Fruit fly (Drosophila melanogaster): ENCODE results near the gene dbe.

The dbe gene

DNA sequence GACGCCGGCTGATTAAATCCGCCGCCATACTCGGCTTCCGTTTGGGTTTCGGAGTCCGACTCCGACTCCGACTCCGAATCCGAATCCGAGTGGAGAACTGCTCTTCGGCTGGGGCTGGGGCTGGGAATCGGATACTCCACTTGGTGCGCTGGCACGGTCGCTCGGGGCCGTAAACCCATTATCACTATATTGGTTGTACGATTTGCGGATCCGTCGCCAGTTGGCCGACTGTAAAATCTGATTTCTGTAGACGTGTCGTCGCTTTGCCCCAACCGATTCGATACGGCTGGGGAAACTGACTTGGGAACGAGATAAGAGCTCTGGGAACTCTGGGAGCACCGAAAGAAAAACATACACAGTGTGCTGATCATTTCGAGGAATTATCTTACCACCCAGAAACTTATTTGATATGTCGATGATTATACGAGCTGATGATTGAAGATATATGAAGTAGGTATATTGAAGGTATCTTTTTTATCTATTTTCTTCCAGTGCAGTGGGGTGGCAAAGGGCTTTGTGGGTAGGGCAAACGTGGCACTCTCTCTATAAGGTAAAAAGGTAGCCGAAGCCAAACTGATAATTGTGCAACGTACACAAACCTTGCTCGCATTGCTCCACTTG, 11.7 kb downstream of the dbe start (continued):
- peak; percentile 38 for TF ChIP-seq Eip78C (GFP tag)
- TF ChIP-seq CG10669 (GFP tag; optimal IDR thresholded peaks at IDR 0.05) = no peak
- peak; percentile 11 for TF ChIP-seq CG3919 (GFP tag; optimal IDR thresholded peaks at IDR 0.05)
- no peak for TF ChIP-seq Ets21C (GFP tag; optimal IDR thresholded peaks at IDR 0.05)
- no peak for TF ChIP-seq lz (GFP tag; optimal IDR thresholded peaks at IDR 0.05)
- TF ChIP-seq Sox15 (GFP tag; optimal IDR thresholded peaks at IDR 0.05) = no peak
- TF ChIP-seq svp (GFP tag) = peak; percentile 60
- TF ChIP-seq pdm3 (GFP tag; optimal IDR thresholded peaks at IDR 0.05) = peak; percentile 39
- no peak for TF ChIP-seq spab (GFP tag; optimal IDR thresholded peaks at IDR 0.05)
- TF ChIP-seq CG3032 (tag; optimal IDR thresholded peaks at IDR 0.05) = no peak
- peak; percentile 56 for TF ChIP-seq OdsH (GFP tag; optimal IDR thresholded peaks at IDR 0.05)
- no peak for TF ChIP-seq CG11762 (GFP tag; optimal IDR thresholded peaks at IDR 0.05; ENCODE audit: insufficient read depth)
- peak; percentile 57 for TF ChIP-seq esn (GFP tag; optimal IDR thresholded peaks at IDR 0.05)
- no peak for TF ChIP-seq ss (GFP tag; optimal IDR thresholded peaks at IDR 0.05)
- TF ChIP-seq Sox102F (GFP tag; optimal IDR thresholded peaks at IDR 0.05) = peak; percentile 29
- TF ChIP-seq Sox14 (GFP tag; optimal IDR thresholded peaks at IDR 0.05) = peak; percentile 24
- no peak for TF ChIP-seq CG32006 (GFP tag; optimal IDR thresholded peaks at IDR 0.05)
- TF ChIP-seq eg (GFP tag; IDR thresholded peaks at IDR 0.05) = 0 out of 3 replicates have a peak, but pooled peaks have one; percentile 34
- no peak for TF ChIP-seq CG6276 (GFP tag; optimal IDR thresholded peaks at IDR 0.05)
- TF ChIP-seq vri (GFP tag; optimal IDR thresholded peaks at IDR 0.05) = peak; percentile 45
- no peak for TF ChIP-seq CG15336 (GFP tag; IDR thresholded peaks at IDR 0.05)
- no peak for TF ChIP-seq CG4318 (GFP tag; optimal IDR thresholded peaks at IDR 0.05)
- TF ChIP-seq CG16779 (tag; optimal IDR thresholded peaks at IDR 0.05) = peak; percentile 8
- TF ChIP-seq Hr39 (GFP tag; optimal IDR thresholded peaks at IDR 0.05) = no peak

DNA sequence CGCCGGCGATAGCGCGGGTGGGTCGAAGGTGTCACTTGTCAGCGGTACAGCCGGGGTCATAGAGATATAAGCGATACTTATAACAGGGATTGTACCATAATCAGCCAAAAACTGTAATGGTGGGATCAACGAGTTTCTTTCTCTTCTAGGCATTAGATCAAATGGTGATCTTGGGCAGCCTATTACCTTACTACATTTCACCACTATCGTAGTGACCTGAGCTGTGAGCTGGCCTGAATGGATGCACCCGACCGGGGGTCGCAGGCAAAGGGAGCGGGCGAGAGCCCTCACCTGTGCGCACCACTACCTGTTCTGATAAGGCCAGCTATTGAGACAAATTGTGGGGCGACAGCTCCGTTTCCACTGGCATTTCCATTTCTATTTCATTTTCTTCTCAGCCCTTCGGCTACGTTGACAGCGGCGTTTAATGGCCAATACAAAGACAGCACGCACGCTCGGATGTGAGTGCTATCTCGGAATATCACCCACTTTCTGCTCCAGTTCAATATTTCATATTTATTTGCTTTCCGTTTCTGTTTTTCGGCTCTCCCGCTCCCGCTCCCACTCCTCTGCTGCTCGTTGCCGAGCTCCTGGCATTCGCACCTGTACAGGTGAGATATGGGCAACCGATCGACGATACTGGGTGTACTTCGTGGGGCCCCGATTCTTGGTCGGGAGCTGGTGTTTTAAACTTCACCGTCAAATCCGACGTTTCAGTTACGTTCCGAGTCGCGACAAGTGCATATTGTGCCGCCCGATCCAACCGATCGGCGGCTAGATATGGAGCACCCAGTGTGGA, 12.8 kb downstream of the dbe start:
- 0 out of 2 replicates have a peak, but pooled peaks have one; percentile 35 for TF ChIP-seq CG15336 (GFP tag; IDR thresholded peaks at IDR 0.05)
- no peak for TF ChIP-seq CG6808 (GFP tag; optimal IDR thresholded peaks at IDR 0.05)
- TF ChIP-seq Eip78C (GFP tag) = peak; percentile 81
- TF ChIP-seq Hr38 (GFP tag; optimal IDR thresholded peaks at IDR 0.05) = no peak
- peak; percentile 37 for TF ChIP-seq CG8632 (GFP tag; optimal IDR thresholded peaks at IDR 0.05)
- peak; percentile 23 for TF ChIP-seq CG10631 (GFP tag; optimal IDR thresholded peaks at IDR 0.05)
- TF ChIP-seq CG6792 (GFP tag; optimal IDR thresholded peaks at IDR 0.05) = peak; percentile 24
- peak; percentile 17 for TF ChIP-seq Sox15 (GFP tag; optimal IDR thresholded peaks at IDR 0.05)
- peak; percentile 24 for TF ChIP-seq CG6276 (GFP tag; optimal IDR thresholded peaks at IDR 0.05)
- peak; percentile 17 for TF ChIP-seq OdsH (GFP tag; optimal IDR thresholded peaks at IDR 0.05)
- peak; percentile 12 for TF ChIP-seq CG1621 (tag; optimal IDR thresholded peaks at IDR 0.05)
- no peak for TF ChIP-seq CG16779 (tag; optimal IDR thresholded peaks at IDR 0.05)
- no peak for TF ChIP-seq CG4318 (GFP tag; optimal IDR thresholded peaks at IDR 0.05)
- TF ChIP-seq Lpt (GFP tag; optimal IDR thresholded peaks at IDR 0.05) = peak; percentile 14
- peak; percentile 41 for TF ChIP-seq CG7368 (GFP tag; optimal IDR thresholded peaks at IDR 0.05)
- TF ChIP-seq achi (GFP tag; optimal IDR thresholded peaks at IDR 0.05) = peak; percentile 37
- TF ChIP-seq Gug (GFP tag; IDR thresholded peaks at IDR 0.05) = peak; percentile 29; the same call in 1 of the 2 replicates
- TF ChIP-seq CG8119 (GFP tag; IDR thresholded peaks at IDR 0.05) = peak; percentile 37; the same call in 1 of the 3 replicates
- peak; percentile 73 for TF ChIP-seq CG6163 (GFP tag; IDR thresholded peaks at IDR 0.05)
- TF ChIP-seq acj6 (GFP tag; optimal IDR thresholded peaks at IDR 0.05) = peak; percentile 29
- TF ChIP-seq Eip93F (GFP tag; optimal IDR thresholded peaks at IDR 0.05) = no peak
- no peak for TF ChIP-seq fd85E (GFP tag; optimal IDR thresholded peaks at IDR 0.05)
- peak; percentile 74 for TF ChIP-seq eg (GFP tag; IDR thresholded peaks at IDR 0.05)
- TF ChIP-seq vri (GFP tag; optimal IDR thresholded peaks at IDR 0.05) = no peak
- TF ChIP-seq dsx (GFP tag; optimal IDR thresholded peaks at IDR 0.05; ENCODE audit: poor library complexity, severe bottlenecking) = no peak
- TF ChIP-seq fkh (GFP tag; optimal IDR thresholded peaks at IDR 0.05) = peak; percentile 20
- TF ChIP-seq net (GFP tag; optimal IDR thresholded peaks at IDR 0.05) = peak; percentile 5
- peak; percentile 16 for TF ChIP-seq cyc (GFP tag; optimal IDR thresholded peaks at IDR 0.05)
- TF ChIP-seq CG6854 (GFP tag; optimal IDR thresholded peaks at IDR 0.05) = no peak
- peak; percentile 28 for TF ChIP-seq Hr4 (GFP tag; optimal IDR thresholded peaks at IDR 0.05)
- peak; percentile 28 for TF ChIP-seq esn (GFP tag; optimal IDR thresholded peaks at IDR 0.05)
- peak; percentile 47 for TF ChIP-seq CG3919 (GFP tag; optimal IDR thresholded peaks at IDR 0.05)
- peak; percentile 26 for TF ChIP-seq Eip75B (GFP tag; optimal IDR thresholded peaks at IDR 0.05)
- TF ChIP-seq Met (GFP tag; optimal IDR thresholded peaks at IDR 0.05) = peak; percentile 19
- TF ChIP-seq Hr39 (GFP tag; optimal IDR thresholded peaks at IDR 0.05) = peak; percentile 40
